Worm (Caenorhabditis elegans) whole organism, mixed stage, embryonic: ENCODE results near the gene drd-5.

Source experiments
- M03D4.4 ChIP-seq: sonication (generic microtip); optimal IDR thresholded peaks from 2 replicates; lab custom pipeline; 2017; ENCODE audit warnings: mild to moderate bottlenecking, missing genetic modification characterization, missing compliant biosample characterization
- bed-3 ChIP-seq: fragments of 200-800 bp; sonication (Bioruptor generic); optimal IDR thresholded peaks from 3 replicates; lab custom pipeline; 2018; ENCODE audit warnings: mild to moderate bottlenecking, missing genetic modification characterization, moderate library complexity, missing compliant biosample characterization
- blmp-1 ChIP-seq: fragments of 150-350 bp; optimal IDR thresholded peaks from 2 replicates; lab custom pipeline; 2014; ENCODE audit warnings: missing biosample characterization, missing genetic modification characterization
- ceh-39 ChIP-seq: fragments of 150-350 bp; optimal IDR thresholded peaks from 2 replicates; lab custom pipeline; 2014; ENCODE audit warnings: missing biosample characterization, missing genetic modification characterization
- ceh-43 ChIP-seq: fragments of 200-800 bp; sonication (Bioruptor generic); optimal IDR thresholded peaks from 2 replicates; lab custom pipeline; 2018; ENCODE audit warnings: mild to moderate bottlenecking, missing genetic modification characterization, moderate library complexity, missing compliant biosample characterization
- ceh-83 ChIP-seq: fragments of 200-800 bp; sonication (Bioruptor generic); optimal IDR thresholded peaks from 2 replicates; lab custom pipeline; 2018; ENCODE audit warnings: mild to moderate bottlenecking, missing genetic modification characterization, missing compliant biosample characterization
- ces-1 ChIP-seq: fragments of 150-350 bp; optimal IDR thresholded peaks from 2 replicates; lab custom pipeline; 2014; ENCODE audit warnings: missing biosample characterization, missing genetic modification reagents, missing genetic modification characterization
- cnd-1 ChIP-seq: fragments of 200-800 bp; sonication (Bioruptor generic); optimal IDR thresholded peaks from 2 replicates; lab custom pipeline; 2018; ENCODE audit warnings: mild to moderate bottlenecking, missing genetic modification characterization, missing compliant biosample characterization
- drap-1 ChIP-seq: fragments of 200-800 bp; sonication (Bioruptor generic); optimal IDR thresholded peaks from 3 replicates; lab custom pipeline; 2018; ENCODE audit warnings: mild to moderate bottlenecking, missing genetic modification characterization, missing compliant biosample characterization
- elt-1 ChIP-seq: sonication (generic microtip); optimal IDR thresholded peaks from 2 replicates; lab custom pipeline; 2017; ENCODE audit warnings: missing genetic modification characterization, mild to moderate bottlenecking, missing compliant biosample characterization, antibody characterized with exemption, moderate library complexity, borderline replicate concordance; ENCODE audit not compliant: insufficient read depth
- ham-2 ChIP-seq: fragments of 200-800 bp; sonication (Bioruptor generic); optimal IDR thresholded peaks from 2 replicates; lab custom pipeline; 2018; ENCODE audit warnings: mild to moderate bottlenecking, missing genetic modification characterization, missing compliant biosample characterization
- hlh-1 ChIP-seq: fragments of 150-350 bp; optimal IDR thresholded peaks from 2 replicates; lab custom pipeline; 2014; ENCODE audit warnings: missing biosample characterization, missing genetic modification reagents, missing genetic modification characterization
- lin-13 ChIP-seq: fragments of 150-350 bp; optimal IDR thresholded peaks from 2 replicates; lab custom pipeline; 2014; ENCODE audit warnings: missing biosample characterization, missing genetic modification characterization
- lin-32 ChIP-seq: fragments of 200-800 bp; sonication (Bioruptor generic); optimal IDR thresholded peaks from 2 replicates; lab custom pipeline; 2018; ENCODE audit warnings: mild to moderate bottlenecking, missing genetic modification characterization, missing compliant biosample characterization
- lsy-2 ChIP-seq: fragments of 150-350 bp; optimal IDR thresholded peaks from 2 replicates; lab custom pipeline; 2014; ENCODE audit warnings: missing biosample characterization, missing genetic modification characterization
- mab-5 ChIP-seq: fragments of 150-350 bp; optimal IDR thresholded peaks from 2 replicates; lab custom pipeline; 2014; ENCODE audit warnings: missing biosample characterization, missing genetic modification characterization
- mep-1 ChIP-seq: fragments of 150-350 bp; optimal IDR thresholded peaks from 2 replicates; lab custom pipeline; 2017; ENCODE audit warnings: missing biosample characterization, missing genetic modification reagents, missing genetic modification characterization, inconsistent platforms
- mls-2 ChIP-seq: sonication (generic microtip); optimal IDR thresholded peaks from 2 replicates; lab custom pipeline; 2016; ENCODE audit warnings: mild to moderate bottlenecking, missing genetic modification characterization, moderate library complexity, missing compliant biosample characterization
- nhr-12 ChIP-seq: fragments of 150-350 bp; optimal IDR thresholded peaks from 2 replicates; lab custom pipeline; 2014; ENCODE audit warnings: missing biosample characterization, missing genetic modification characterization
- nhr-2 ChIP-seq: fragments of 150-350 bp; optimal IDR thresholded peaks from 2 replicates; lab custom pipeline; 2014; ENCODE audit warnings: missing biosample characterization, missing genetic modification characterization
- nhr-237 ChIP-seq: fragments of 150-350 bp; optimal IDR thresholded peaks from 2 replicates; lab custom pipeline; 2014; ENCODE audit warnings: missing biosample characterization, missing genetic modification characterization
- nhr-28 ChIP-seq: fragments of 150-350 bp; optimal IDR thresholded peaks from 2 replicates; lab custom pipeline; 2014; ENCODE audit warnings: missing biosample characterization, missing genetic modification characterization
- pha-4 ChIP-seq: fragments of 150-350 bp; optimal IDR thresholded peaks from 2 replicates; lab custom pipeline; 2018; ENCODE audit warnings: missing biosample characterization, missing genetic modification reagents, missing genetic modification characterization
- sem-2 ChIP-seq: fragments of 200-800 bp; sonication (Bioruptor generic); optimal IDR thresholded peaks from 2 replicates; lab custom pipeline; 2018; ENCODE audit warnings: mild to moderate bottlenecking, missing genetic modification characterization, missing compliant biosample characterization
- snpc-4 ChIP-seq: fragments of 150-350 bp; optimal IDR thresholded peaks from 2 replicates; lab custom pipeline; 2014; ENCODE audit warnings: missing biosample characterization, missing genetic modification characterization
- sptf-1 ChIP-seq: sonication (generic microtip); optimal IDR thresholded peaks from 2 replicates; lab custom pipeline; 2017; ENCODE audit warnings: mild to moderate bottlenecking, missing genetic modification characterization, moderate library complexity, missing compliant biosample characterization
- tbx-8 ChIP-seq: fragments of 200-800 bp; sonication (Bioruptor generic); optimal IDR thresholded peaks from 2 replicates; lab custom pipeline; 2018; ENCODE audit warnings: mild to moderate bottlenecking, missing genetic modification characterization, moderate library complexity, missing compliant biosample characterization
- unc-120 ChIP-seq: sonication (generic microtip); optimal IDR thresholded peaks from 2 replicates; lab custom pipeline; 2017; ENCODE audit warnings: missing genetic modification characterization, missing compliant biosample characterization; ENCODE audit not compliant: poor library complexity, severe bottlenecking
- unc-39 ChIP-seq: fragments of 150-350 bp; optimal IDR thresholded peaks from 2 replicates; lab custom pipeline; 2014; ENCODE audit warnings: missing biosample characterization, missing genetic modification characterization
- unc-62 ChIP-seq: fragments of 150-350 bp; optimal IDR thresholded peaks from 2 replicates; lab custom pipeline; 2014; ENCODE audit warnings: missing biosample characterization, missing genetic modification reagents, missing genetic modification characterization
- zip-8 ChIP-seq: fragments of 150-350 bp; optimal IDR thresholded peaks from 2 replicates; lab custom pipeline; 2014; ENCODE audit warnings: missing biosample characterization, missing genetic modification characterization
- ztf-11 ChIP-seq: fragments of 150-350 bp; optimal IDR thresholded peaks from 2 replicates; lab custom pipeline; 2014; ENCODE audit warnings: missing biosample characterization, missing genetic modification characterization

The drd-5 gene

DNA sequence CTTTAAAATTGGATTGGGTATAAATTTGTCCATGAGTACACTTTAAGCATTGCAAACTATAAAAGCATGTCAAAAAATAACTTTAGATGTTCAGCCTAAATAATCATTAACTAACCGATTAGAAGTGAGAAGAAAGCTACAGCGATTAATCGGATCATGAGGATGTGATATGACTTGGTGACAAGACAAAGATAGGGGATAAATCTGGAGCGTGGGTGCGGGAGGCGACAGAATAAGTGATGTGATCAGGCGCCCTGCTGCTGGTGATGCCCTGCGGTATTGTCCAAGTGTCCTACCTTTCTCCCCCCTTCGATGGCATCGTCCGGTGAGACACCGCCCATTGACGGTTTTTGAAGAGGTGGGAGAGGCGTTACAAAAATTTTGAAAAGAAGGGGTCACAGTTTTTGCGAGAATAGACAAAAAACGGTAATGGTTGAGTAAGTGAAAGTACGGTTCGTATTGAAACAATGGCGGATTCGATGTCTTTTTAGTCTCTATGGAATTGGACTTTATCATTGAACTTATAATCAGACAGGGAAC, 38.6 kb upstream of the drd-5 start, which contains the start of gene F41D9.2:
F41D9.2 (minus strand) TSS at position 304 of the 540 bp plus-strand sequence.
- TF ChIP-seq zip-8 (tag; lab: Kevin White, UChicago) (no peak), mab-5 (tag; lab: Kevin White, UChicago) (no peak), nhr-2 (no peak), snpc-4 (tag; lab: Kevin White, UChicago) (no peak), sptf-1 (tag; lab: Kevin White, UChicago) (no peak), hlh-1 (no peak), unc-120 (tag; lab: Kevin White, UChicago) (no peak), drap-1 (GFP tag; lab: Kevin White, UChicago) (no peak), bed-3 (no peak), ces-1 (no peak)

DNA sequence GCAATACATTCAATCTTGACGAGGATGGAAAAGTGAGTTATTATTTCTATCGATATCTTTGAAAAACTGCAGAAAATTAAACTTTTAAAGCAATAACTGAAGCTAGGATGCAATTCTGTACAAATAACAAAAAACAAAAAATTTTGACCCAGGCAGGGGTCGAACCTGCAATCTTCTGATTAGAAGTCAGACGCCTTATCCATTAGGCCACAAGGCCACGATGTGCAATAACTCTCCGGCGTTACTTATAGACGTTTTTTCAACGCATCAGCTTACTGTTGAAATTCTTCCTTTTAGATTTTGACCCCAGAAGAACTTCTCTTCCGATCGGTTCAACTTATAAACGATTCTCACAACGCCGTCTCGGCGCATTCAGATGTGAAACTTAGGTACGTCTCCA, 35.5 kb upstream of the drd-5 start:
- no peak for TF ChIP-seq ztf-11 (tag; lab: Kevin White, UChicago)
- TF ChIP-seq lsy-2 (tag; lab: Kevin White, UChicago): no peak
- TF ChIP-seq nhr-237 (tag; lab: Kevin White, UChicago): no peak
- TF ChIP-seq elt-1 (tag; lab: Kevin White, UChicago): no peak

DNA sequence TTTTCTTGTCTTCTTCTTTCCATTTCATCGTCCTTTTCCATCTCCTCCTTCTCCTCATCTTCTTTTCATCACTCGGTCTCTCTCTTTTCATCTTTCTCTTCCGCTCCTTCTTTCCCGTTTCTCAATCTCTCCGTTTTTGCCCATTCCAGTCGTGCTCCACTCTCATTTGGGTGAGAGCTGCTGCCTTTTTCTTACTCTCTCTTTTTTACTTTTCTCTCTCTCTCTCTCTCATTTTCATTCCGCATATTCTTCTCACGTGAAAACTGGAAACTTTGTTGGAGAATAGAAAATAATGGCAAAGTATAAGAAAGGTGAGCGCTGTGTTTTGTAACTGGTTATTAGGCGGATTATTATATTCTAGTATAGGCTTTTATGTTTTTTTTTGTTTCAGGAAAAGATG, 32.2 kb upstream of the drd-5 start, which contains the start of gene tbc-18:
tbc-18 (plus strand) TSS at position 246 of the 400 bp plus-strand sequence.
- TF ChIP-seq drap-1 (GFP tag; lab: Kevin White, UChicago): no peak
- no peak for TF ChIP-seq hlh-1
- peak; percentile 68 for TF ChIP-seq ces-1
- TF ChIP-seq nhr-2: no peak

DNA sequence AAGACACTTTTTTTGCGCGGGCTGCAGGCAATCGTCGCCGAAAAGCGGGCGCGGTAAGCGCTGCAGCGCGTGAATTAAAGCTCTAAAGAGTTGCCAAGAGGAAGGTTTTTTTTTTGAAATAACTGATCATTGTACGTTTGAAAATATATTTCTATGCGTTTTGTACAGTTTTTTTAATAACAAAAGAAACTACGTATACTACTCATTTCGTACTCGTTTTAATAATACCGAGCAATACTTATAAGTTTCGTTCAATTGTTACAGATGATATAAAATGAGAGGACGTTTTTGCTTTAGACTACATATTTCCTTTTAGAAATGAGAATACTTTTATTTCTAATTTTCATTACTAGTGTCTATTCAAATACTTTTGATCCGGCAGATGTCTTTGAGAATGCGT, 25.8 kb upstream of the drd-5 start, which contains the start of gene nep-15:
nep-15 (plus strand) TSS at position 301 of the 400 bp plus-strand sequence.
- no peak for TF ChIP-seq unc-39 (tag; lab: Kevin White, UChicago)
- TF ChIP-seq ztf-11 (tag; lab: Kevin White, UChicago): no peak
- no peak for TF ChIP-seq lin-32
- TF ChIP-seq lsy-2 (tag; lab: Kevin White, UChicago): no peak
- no peak for TF ChIP-seq lin-13 (tag; lab: Kevin White, UChicago)
- TF ChIP-seq unc-120 (tag; lab: Kevin White, UChicago): no peak
- no peak for TF ChIP-seq ceh-83
- no peak for TF ChIP-seq ham-2 (GFP tag; lab: Kevin White, UChicago)
- no peak for TF ChIP-seq cnd-1 (tag; lab: Kevin White, UChicago)
- no peak for TF ChIP-seq blmp-1 (tag; lab: Kevin White, UChicago)
- TF ChIP-seq ceh-39 (tag; lab: Kevin White, UChicago): no peak
- no peak for TF ChIP-seq tbx-8
- TF ChIP-seq pha-4: no peak

DNA sequence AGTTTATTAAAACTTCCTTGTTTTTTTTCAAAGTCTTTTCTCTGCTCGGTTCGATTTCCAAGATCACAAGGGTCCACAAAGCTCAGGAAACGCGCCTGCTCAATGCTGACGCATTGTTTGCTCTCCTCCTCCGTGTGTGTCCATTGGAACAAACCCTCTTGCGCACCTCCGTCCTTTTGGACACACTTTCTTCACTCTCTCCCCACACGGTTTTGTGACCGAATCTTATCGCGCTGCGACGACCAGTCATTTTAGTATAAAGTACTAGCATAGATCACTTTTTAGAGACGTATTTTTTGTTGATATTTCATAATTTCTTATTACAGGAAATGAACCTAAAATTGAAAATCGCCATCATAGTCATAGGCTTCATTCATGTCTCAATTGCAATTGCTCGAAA, 22.1 kb upstream of the drd-5 start:
- no peak for TF ChIP-seq sem-2 (GFP tag; lab: Kevin White, UChicago)
- peak; percentile 69 for TF ChIP-seq pha-4
- no peak for TF ChIP-seq unc-62
- TF ChIP-seq ceh-39 (tag; lab: Kevin White, UChicago): no peak
- TF ChIP-seq nhr-12 (tag; lab: Kevin White, UChicago): no peak
- TF ChIP-seq ces-1: peak; percentile 8
- TF ChIP-seq ztf-11 (tag; lab: Kevin White, UChicago): peak; percentile 44
- TF ChIP-seq nhr-237 (tag; lab: Kevin White, UChicago): no peak
- peak; percentile 62 for TF ChIP-seq sptf-1 (tag; lab: Kevin White, UChicago)
- no peak for TF ChIP-seq nhr-28 (tag; lab: Kevin White, UChicago)
- TF ChIP-seq lin-13 (tag; lab: Kevin White, UChicago): peak; percentile 82
- no peak for TF ChIP-seq mls-2 (tag; lab: Kevin White, UChicago)
- no peak for TF ChIP-seq bed-3
- TF ChIP-seq elt-1 (tag; lab: Kevin White, UChicago): no peak
- TF ChIP-seq nhr-2: no peak
- peak; percentile 22 for TF ChIP-seq drap-1 (GFP tag; lab: Kevin White, UChicago)
- peak; percentile 89 for TF ChIP-seq mep-1 (tag; lab: Kevin White, UChicago)
- no peak for TF ChIP-seq blmp-1 (tag; lab: Kevin White, UChicago)
- TF ChIP-seq ceh-43: no peak
- TF ChIP-seq M03D4.4 (tag; lab: Kevin White, UChicago): peak; percentile 37
- no peak for TF ChIP-seq zip-8 (tag; lab: Kevin White, UChicago)
- TF ChIP-seq cnd-1 (tag; lab: Kevin White, UChicago): peak; percentile 51
- TF ChIP-seq hlh-1: peak; percentile 11
- TF ChIP-seq lsy-2 (tag; lab: Kevin White, UChicago): peak; percentile 56
